Worm (Caenorhabditis elegans) whole organism, young adult: Measurements from ENCODE around the gene B0034.1.

ENCODE experiments used
- B0019.2 ChIP-seq: fragments of 200-800 bp; sonication (Bioruptor generic); conservative IDR thresholded peaks from 2 replicates; pipeline ENCODE4 v1.3.6; 2022; ENCODE audit warnings: missing genetic modification reagents, missing genetic modification characterization, missing compliant biosample characterization
- D2030.7 ChIP-seq: fragments of 200-800 bp; sonication (Bioruptor generic); IDR thresholded peaks from 2 replicates; pipeline ENCODE4 v1.3.6; 2022; ENCODE audit warnings: missing genetic modification reagents, missing genetic modification characterization, missing compliant biosample characterization
- T26A5.8 ChIP-seq: sonication (generic microtip); optimal IDR thresholded peaks from 2 replicates; lab custom pipeline; 2016; ENCODE audit warnings: missing genetic modification characterization, missing compliant biosample characterization
- dpl-1 ChIP-seq: fragments of 150-350 bp; optimal IDR thresholded peaks from 2 replicates; lab custom pipeline; 2014; ENCODE audit warnings: missing biosample characterization, missing genetic modification reagents, missing genetic modification characterization
- ekl-4 ChIP-seq: fragments of 200-800 bp; sonication (Bioruptor generic); IDR thresholded peaks from 2 replicates; pipeline ENCODE4 v1.3.6; 2022; ENCODE audit warnings: missing genetic modification reagents, missing genetic modification characterization, missing compliant biosample characterization
- lag-1 ChIP-seq: fragments of 200-800 bp; sonication (Bioruptor generic); IDR thresholded peaks from 2 replicates; pipeline ENCODE4 v1.3.6; 2022; ENCODE audit warnings: missing genetic modification reagents, missing genetic modification characterization, missing compliant biosample characterization
- let-526 ChIP-seq: fragments of 200-800 bp; sonication (Bioruptor generic); IDR thresholded peaks from 2 replicates; pipeline ENCODE4 v1.3.6; 2022; ENCODE audit warnings: missing genetic modification reagents, missing genetic modification characterization, missing compliant biosample characterization
- lin-35 ChIP-seq, 3 experiments: fragments of 150-350 bp in 2 of 3; sonication (generic microtip) in 1 of 3; optimal IDR thresholded peaks; 2 replicates each; lab custom pipeline; 2014 to 2018; ENCODE audit warnings: missing biosample characterization in 3 of 3, missing genetic modification characterization in 3 of 3, missing genetic modification reagents in 3 of 3
- lin-54 ChIP-seq: fragments of 200-800 bp; sonication (Bioruptor generic); optimal IDR thresholded peaks from 2 replicates; lab custom pipeline; 2018; ENCODE audit warnings: mild to moderate bottlenecking, missing genetic modification characterization, missing compliant biosample characterization
- nfya-1 ChIP-seq: sonication (generic microtip); optimal IDR thresholded peaks from 2 replicates; lab custom pipeline; 2017; ENCODE audit warnings: antibody characterized with exemption, missing compliant biosample characterization, missing genetic modification characterization, borderline replicate concordance; ENCODE audit not compliant: insufficient read depth
- snpc-1.1 ChIP-seq: sonication (generic microtip); optimal IDR thresholded peaks from 2 replicates; lab custom pipeline; 2017; ENCODE audit warnings: missing genetic modification characterization, mild to moderate bottlenecking, missing compliant biosample characterization, antibody characterized with exemption, moderate library complexity, missing genotype, missing genetic modification reagents; ENCODE audit not compliant: insufficient read depth
- unc-62 ChIP-seq: fragments of 150-350 bp; optimal IDR thresholded peaks from 2 replicates; lab custom pipeline; 2014; ENCODE audit warnings: missing biosample characterization, missing genetic modification reagents, missing genetic modification characterization

ce11 chrII:5988224-5988623 is 20.1 kb downstream of the B0034.1 start, which contains the start of gene ins-2:
- TF ChIP-seq snpc-1.1 (tag; lab: Kevin White, UChicago) (no peak), unc-62 (GFP tag; lab: Kevin White, UChicago) (no peak), ekl-4 (GFP tag; lab: Robert Waterston, UW) (no peak), dpl-1 (GFP tag; lab: Kevin White, UChicago) (no peak), B0019.2 (GFP tag; lab: Robert Waterston, UW) (no peak), lin-35 (GFP tag; optimal IDR thresholded peaks at IDR 0.05; lab: Kevin White, UChicago) (no peak), let-526 (no peak), D2030.7 (no peak), nfya-1 (no peak), lin-54 (GFP tag; lab: Kevin White, UChicago) (no peak), T26A5.8 (tag; lab: Kevin White, UChicago) (no peak), lag-1 (GFP tag; lab: Robert Waterston, UW) (no peak)
